Worm (Caenorhabditis elegans): ENCODE results near the gene K03H9.3.

K03H9.3 gene

ce11 chrII:6448656-6449055 is 25.7 kb downstream of the K03H9.3 start:
- no peak for TF ChIP-seq mep-1 (tag; optimal IDR thresholded peaks at IDR 0.05)
- no peak for TF ChIP-seq nhr-237 (tag; optimal IDR thresholded peaks at IDR 0.05)
- TF ChIP-seq elt-3 (tag; optimal IDR thresholded peaks at IDR 0.05) = no peak
- TF ChIP-seq unc-120 (tag; optimal IDR thresholded peaks at IDR 0.05; ENCODE audit: poor library complexity, severe bottlenecking) = no peak
- no peak for TF ChIP-seq ceh-39 (tag; optimal IDR thresholded peaks at IDR 0.05)
- TF ChIP-seq lin-13 (tag; optimal IDR thresholded peaks at IDR 0.05) = no peak
- TF ChIP-seq snpc-4 (tag; optimal IDR thresholded peaks at IDR 0.05) = no peak
- TF ChIP-seq nhr-12 (tag; optimal IDR thresholded peaks at IDR 0.05) = no peak
- no peak for TF ChIP-seq blmp-1 (tag; optimal IDR thresholded peaks at IDR 0.05)
- no peak for TF ChIP-seq lsy-2 (tag; optimal IDR thresholded peaks at IDR 0.05)
- TF ChIP-seq unc-39 (tag; optimal IDR thresholded peaks at IDR 0.05) = no peak

ce11 chrII:6449656-6450055 is 26.7 kb downstream of the K03H9.3 start, which contains the start of gene nhr-22:
TSS of gene nhr-22 (minus strand) at chrII:6449792.
- TF ChIP-seq nhr-2 (tag; optimal IDR thresholded peaks at IDR 0.05) (no peak), nhr-237 (tag; optimal IDR thresholded peaks at IDR 0.05) (no peak), snpc-4 (tag; optimal IDR thresholded peaks at IDR 0.05) (no peak), lin-13 (tag; optimal IDR thresholded peaks at IDR 0.05) (no peak), ceh-83 (GFP tag; optimal IDR thresholded peaks at IDR 0.05) (no peak), zip-8 (tag; optimal IDR thresholded peaks at IDR 0.05) (no peak), elt-3 (tag; optimal IDR thresholded peaks at IDR 0.05) (no peak), sem-2 (GFP tag; optimal IDR thresholded peaks at IDR 0.05) (no peak), ces-1 (GFP tag; optimal IDR thresholded peaks at IDR 0.05) (no peak), bed-3 (GFP tag; optimal IDR thresholded peaks at IDR 0.05) (no peak), unc-39 (tag; optimal IDR thresholded peaks at IDR 0.05) (no peak), flh-1 (GFP tag; optimal IDR thresholded peaks at IDR 0.05) (no peak), hlh-1 (tag; optimal IDR thresholded peaks at IDR 0.05) (no peak), pha-4 (tag; optimal IDR thresholded peaks at IDR 0.05) (no peak), ham-2 (GFP tag; optimal IDR thresholded peaks at IDR 0.05) (no peak)

- TF ChIP-seq ces-1 (GFP tag; optimal IDR thresholded peaks at IDR 0.05) (peak; percentile 90), cnd-1 (tag; optimal IDR thresholded peaks at IDR 0.05) (no peak), unc-120 (tag; optimal IDR thresholded peaks at IDR 0.05; ENCODE audit: poor library complexity, severe bottlenecking) (peak; percentile 31), ceh-39 (tag; optimal IDR thresholded peaks at IDR 0.05) (peak; percentile 43), hlh-1 (tag; optimal IDR thresholded peaks at IDR 0.05) (peak; percentile 60), nhr-237 (tag; optimal IDR thresholded peaks at IDR 0.05) (peak; percentile 38), lin-13 (tag; optimal IDR thresholded peaks at IDR 0.05) (peak; percentile 59), lsy-2 (tag; optimal IDR thresholded peaks at IDR 0.05) (peak; percentile 2), unc-39 (tag; optimal IDR thresholded peaks at IDR 0.05) (no peak), drap-1 (GFP tag; optimal IDR thresholded peaks at IDR 0.05) (no peak), mep-1 (tag; optimal IDR thresholded peaks at IDR 0.05) (peak; percentile 72), pha-4 (tag; optimal IDR thresholded peaks at IDR 0.05) (peak; percentile 40), mls-2 (tag; optimal IDR thresholded peaks at IDR 0.05) (peak; percentile 19), elt-3 (tag; optimal IDR thresholded peaks at IDR 0.05) (no peak), elt-1 (tag; optimal IDR thresholded peaks at IDR 0.05; ENCODE audit: borderline replicate concordance, insufficient read depth) (no peak)
Measured at ce11 chrII:6453341-6453806, 30.5 kb downstream of the K03H9.3 start, which contains the start of gene atg-16.2. TSS of gene atg-16.2 (minus strand) at chrII:6453391.

- no peak for TF ChIP-seq nhr-237 (tag; optimal IDR thresholded peaks at IDR 0.05)
- TF ChIP-seq bed-3 (GFP tag; optimal IDR thresholded peaks at IDR 0.05) = no peak
- TF ChIP-seq flh-1 (GFP tag; optimal IDR thresholded peaks at IDR 0.05) = no peak
- no peak for TF ChIP-seq elt-3 (tag; optimal IDR thresholded peaks at IDR 0.05)
Measured at ce11 chrII:6454671-6455070, 31.8 kb downstream of the K03H9.3 start, which contains the start of gene aptf-1. TSS of gene aptf-1 (plus strand) at chrII:6454971.

- TF ChIP-seq elt-3 (tag; optimal IDR thresholded peaks at IDR 0.05) = no peak
Measured at ce11 chrII:6469340-6469739, 46.4 kb downstream of the K03H9.3 start.

ce11 chrII:6470985-6471384 is 48.1 kb downstream of the K03H9.3 start, which contains the start of gene dgk-5:
TSS of gene dgk-5 (minus strand) at chrII:6471085.
- TF ChIP-seq mls-2 (tag; optimal IDR thresholded peaks at IDR 0.05) = no peak
- TF ChIP-seq lin-13 (tag; optimal IDR thresholded peaks at IDR 0.05) = no peak
- no peak for TF ChIP-seq lin-32 (GFP tag; optimal IDR thresholded peaks at IDR 0.05)
- TF ChIP-seq nhr-28 (tag; optimal IDR thresholded peaks at IDR 0.05) = no peak
- TF ChIP-seq tbx-8 (GFP tag; optimal IDR thresholded peaks at IDR 0.05) = no peak
- TF ChIP-seq sem-2 (GFP tag; optimal IDR thresholded peaks at IDR 0.05) = no peak
- TF ChIP-seq ceh-43 (GFP tag; optimal IDR thresholded peaks at IDR 0.05) = no peak
- no peak for TF ChIP-seq mep-1 (tag; optimal IDR thresholded peaks at IDR 0.05)
- TF ChIP-seq ztf-11 (tag; optimal IDR thresholded peaks at IDR 0.05) = no peak
- no peak for TF ChIP-seq bed-3 (GFP tag; optimal IDR thresholded peaks at IDR 0.05)
- TF ChIP-seq zip-8 (tag; optimal IDR thresholded peaks at IDR 0.05) = no peak
- no peak for TF ChIP-seq drap-1 (GFP tag; optimal IDR thresholded peaks at IDR 0.05)
- TF ChIP-seq ceh-83 (GFP tag; optimal IDR thresholded peaks at IDR 0.05) = no peak
- no peak for TF ChIP-seq pha-4 (tag; optimal IDR thresholded peaks at IDR 0.05)
- no peak for TF ChIP-seq elt-1 (tag; optimal IDR thresholded peaks at IDR 0.05; ENCODE audit: borderline replicate concordance, insufficient read depth)
- TF ChIP-seq sptf-1 (tag; optimal IDR thresholded peaks at IDR 0.05) = no peak
- TF ChIP-seq M03D4.4 (tag; optimal IDR thresholded peaks at IDR 0.05) = no peak

Measured in whole organism, mixed stage, embryonic.